Fruit fly (Drosophila melanogaster) whole organism, embryonic: ENCODE results near the gene Hand.

Experiments
- CG10209 ChIP-seq: fragments of 200-800 bp; sonication (Bioruptor generic); optimal IDR thresholded peaks from 3 replicates; lab custom pipeline; 2017; ENCODE audit warnings: missing biosample characterization, mild to moderate bottlenecking, missing genetic modification characterization, missing genetic modification reagents
- CG10267 ChIP-seq: fragments of 200-800 bp; sonication (Bioruptor generic); optimal IDR thresholded peaks from 2 replicates; lab custom pipeline; 2018; ENCODE audit warnings: missing biosample characterization, mild to moderate bottlenecking, missing genetic modification characterization, moderate library complexity
- CG10462 ChIP-seq: fragments of 200-800 bp; sonication (Bioruptor generic); optimal IDR thresholded peaks from 2 replicates; lab custom pipeline; 2016; ENCODE audit warnings: missing biosample characterization, missing genetic modification characterization
- CG10565 ChIP-seq: fragments of 200-800 bp; sonication (Bioruptor generic); optimal IDR thresholded peaks from 3 replicates; lab custom pipeline; 2016; ENCODE audit warnings: missing biosample characterization, mild to moderate bottlenecking, missing genetic modification characterization
- CG10959 ChIP-seq: fragments of 200-800 bp; sonication (Bioruptor generic); IDR thresholded peaks from 2 replicates; pipeline ENCODE4 v1.3.6; 2022; ENCODE audit warnings: missing biosample characterization, missing genetic modification characterization
- CG1233 ChIP-seq: fragments of 200-800 bp; sonication (Bioruptor generic); optimal IDR thresholded peaks from 4 replicates; lab custom pipeline; 2018; ENCODE audit warnings: missing biosample characterization, mild to moderate bottlenecking, missing genetic modification characterization
- CG13424 ChIP-seq: fragments of 200-800 bp; sonication (Bioruptor generic); optimal IDR thresholded peaks from 2 replicates; lab custom pipeline; 2019; ENCODE audit warnings: missing biosample characterization, mild to moderate bottlenecking, missing genetic modification characterization, moderate library complexity
- CG15601 ChIP-seq: fragments of 200-800 bp; sonication (Bioruptor generic); optimal IDR thresholded peaks from 3 replicates; lab custom pipeline; 2019; ENCODE audit warnings: missing biosample characterization, mild to moderate bottlenecking, missing genetic modification characterization, moderate library complexity
- CG17829 ChIP-seq: fragments of 200-800 bp; optimal IDR thresholded peaks from 2 replicates; lab custom pipeline; 2019; ENCODE audit warnings: missing biosample characterization, mild to moderate bottlenecking, missing genetic modification characterization, moderate library complexity
- CG18619 ChIP-seq: fragments of 200-800 bp; sonication (Bioruptor generic); optimal IDR thresholded peaks from 3 replicates; lab custom pipeline; 2017; ENCODE audit warnings: missing biosample characterization, mild to moderate bottlenecking, missing genetic modification characterization
- CG2120 ChIP-seq: fragments of 200-800 bp; sonication (Bioruptor generic); optimal IDR thresholded peaks from 3 replicates; lab custom pipeline; 2016; ENCODE audit warnings: missing biosample characterization, missing genetic modification characterization
- CG30403 ChIP-seq: fragments of 200-800 bp; sonication (Bioruptor generic); optimal IDR thresholded peaks from 3 replicates; lab custom pipeline; 2016; ENCODE audit warnings: missing biosample characterization, missing genetic modification characterization
- CG3281 ChIP-seq: fragments of 200-800 bp; sonication (Bioruptor generic); optimal IDR thresholded peaks from 3 replicates; lab custom pipeline; 2017; ENCODE audit warnings: missing biosample characterization, mild to moderate bottlenecking, missing genetic modification characterization
- CG3407 ChIP-seq: fragments of 200-800 bp; sonication (Bioruptor generic); optimal IDR thresholded peaks from 2 replicates; lab custom pipeline; 2018; ENCODE audit warnings: missing biosample characterization, mild to moderate bottlenecking, missing genetic modification characterization
- CG34376 ChIP-seq: fragments of 200-800 bp; sonication (Bioruptor generic); optimal IDR thresholded peaks from 2 replicates; lab custom pipeline; 2018; ENCODE audit warnings: missing biosample characterization, mild to moderate bottlenecking, missing genetic modification characterization
- CG4328 ChIP-seq: fragments of 200-800 bp; sonication (Bioruptor generic); optimal IDR thresholded peaks from 3 replicates; lab custom pipeline; 2017; ENCODE audit warnings: missing biosample characterization, missing genetic modification reagents, missing genetic modification characterization
- CG8359 ChIP-seq: fragments of 200-800 bp; sonication (Bioruptor generic); optimal IDR thresholded peaks from 2 replicates; lab custom pipeline; 2017; ENCODE audit warnings: missing biosample characterization, mild to moderate bottlenecking, missing genetic modification characterization, borderline replicate concordance
- CG9215 ChIP-seq: fragments of 200-800 bp; sonication (Bioruptor generic); IDR thresholded peaks from 2 replicates; pipeline ENCODE4 v1.3.6; 2022; ENCODE audit warnings: missing biosample characterization, missing genetic modification characterization
- CG9797 ChIP-seq: fragments of 200-800 bp; sonication (Bioruptor generic); optimal IDR thresholded peaks from 3 replicates; lab custom pipeline; 2018; ENCODE audit warnings: missing biosample characterization, mild to moderate bottlenecking, missing genetic modification characterization
- CoRest ChIP-seq: fragments of 200-800 bp; sonication (Bioruptor generic); optimal IDR thresholded peaks from 3 replicates; lab custom pipeline; 2018; ENCODE audit warnings: missing biosample characterization, mild to moderate bottlenecking, missing genetic modification characterization, moderate library complexity
- Doc2 ChIP-seq: fragments of 200-800 bp; sonication (Bioruptor generic); IDR thresholded peaks from 2 replicates; pipeline ENCODE4 v1.3.6; 2022; ENCODE audit warnings: missing biosample characterization, missing genetic modification characterization
- Dp ChIP-seq: fragments of 200-800 bp; sonication (Bioruptor generic); optimal IDR thresholded peaks from 2 replicates; lab custom pipeline; 2018; ENCODE audit warnings: missing biosample characterization, mild to moderate bottlenecking, missing genetic modification characterization, moderate library complexity
- Ets65A ChIP-seq: fragments of 200-800 bp; sonication (Bioruptor generic); peaks from one replicate; lab custom pipeline; 2016; ENCODE audit warnings: missing biosample characterization, missing genetic modification characterization
- Fer1 ChIP-seq: fragments of 200-800 bp; sonication (Bioruptor generic); optimal IDR thresholded peaks from 2 replicates; lab custom pipeline; 2017; ENCODE audit warnings: missing biosample characterization, mild to moderate bottlenecking, missing genetic modification characterization
- Gsc ChIP-seq: fragments of 200-800 bp; sonication (Bioruptor generic); IDR thresholded peaks from 2 replicates; pipeline ENCODE4 v1.3.6; 2022; ENCODE audit warnings: missing biosample characterization, missing genetic modification characterization
- H15 ChIP-seq: fragments of 200-800 bp; sonication (Bioruptor generic); IDR thresholded peaks from 3 replicates; pipeline ENCODE4 v1.3.6; 2022; ENCODE audit warnings: missing biosample characterization, missing genetic modification characterization
- Lhr ChIP-seq: fragments of 200-800 bp; sonication (Bioruptor generic); optimal IDR thresholded peaks from 3 replicates; lab custom pipeline; 2017; ENCODE audit warnings: mild to moderate bottlenecking, missing biosample characterization, missing genetic modification reagents, missing genetic modification characterization
- NC2α ChIP-seq: fragments of 200-800 bp; sonication (Bioruptor generic); optimal IDR thresholded peaks from 2 replicates; lab custom pipeline; 2016; ENCODE audit warnings: missing biosample characterization, missing genetic modification characterization
- NC2β ChIP-seq: fragments of 200-800 bp; sonication (Bioruptor generic); optimal IDR thresholded peaks from 2 replicates; lab custom pipeline; 2016; ENCODE audit warnings: missing biosample characterization, missing genetic modification characterization
- Nf-YB ChIP-seq: fragments of 200-800 bp; sonication (Bioruptor generic); optimal IDR thresholded peaks from 3 replicates; lab custom pipeline; 2019; ENCODE audit warnings: missing biosample characterization, mild to moderate bottlenecking, missing genetic modification characterization, moderate library complexity
- NfI ChIP-seq: fragments of 200-800 bp; sonication (Bioruptor generic); optimal IDR thresholded peaks from 3 replicates; lab custom pipeline; 2018; ENCODE audit warnings: missing biosample characterization, mild to moderate bottlenecking, missing genetic modification characterization, moderate library complexity
- Sin3A ChIP-seq: fragments of >200 bp; optimal IDR thresholded peaks from 2 replicates; lab custom pipeline; 2018
- abd-A ChIP-seq: fragments of 200-800 bp; sonication (Bioruptor generic); optimal IDR thresholded peaks from 3 replicates; lab custom pipeline; 2019; ENCODE audit warnings: missing biosample characterization, mild to moderate bottlenecking, missing genetic modification characterization, moderate library complexity
- br ChIP-seq: fragments of >200 bp; optimal IDR thresholded peaks from 2 replicates; lab custom pipeline; 2017
- chif ChIP-seq, 2 experiments: fragments of 200-800 bp; sonication (Bioruptor generic); optimal IDR thresholded peaks; 3 replicates each; lab custom pipeline; 2016; ENCODE audit warnings: missing biosample characterization in 2 of 2, missing genetic modification characterization in 2 of 2
- chn ChIP-seq: fragments of 200-800 bp; sonication (Bioruptor generic); optimal IDR thresholded peaks from 2 replicates; lab custom pipeline; 2016; ENCODE audit warnings: missing biosample characterization, missing genetic modification characterization
- ci ChIP-seq: fragments of 200-800 bp; sonication (Bioruptor generic); IDR thresholded peaks from 3 replicates; pipeline ENCODE4 v1.3.6; 2022; ENCODE audit warnings: missing biosample characterization, missing genetic modification characterization
- da ChIP-seq: fragments of 200-800 bp; sonication (Bioruptor generic); optimal IDR thresholded peaks from 2 replicates; lab custom pipeline; 2016; ENCODE audit warnings: missing biosample characterization, missing genetic modification characterization
- emc ChIP-seq: fragments of 200-800 bp; sonication (Bioruptor generic); optimal IDR thresholded peaks from 2 replicates; lab custom pipeline; 2016; ENCODE audit warnings: missing biosample characterization, missing genetic modification characterization
- en ChIP-seq: fragments of 200-800 bp; sonication (Bioruptor generic); optimal IDR thresholded peaks from 2 replicates; lab custom pipeline; 2016; ENCODE audit warnings: missing biosample characterization, missing genetic modification characterization
- exex ChIP-seq: fragments of 200-800 bp; sonication (Bioruptor generic); optimal IDR thresholded peaks from 4 replicates; lab custom pipeline; 2018; ENCODE audit warnings: missing biosample characterization, mild to moderate bottlenecking, missing genetic modification characterization, moderate library complexity
- gce ChIP-seq: fragments of 200-800 bp; sonication (Bioruptor generic); IDR thresholded peaks from 3 replicates; pipeline ENCODE4 v1.3.6; 2022; ENCODE audit warnings: missing biosample characterization, missing genetic modification characterization
- gem ChIP-seq: fragments of 200-800 bp; sonication (Bioruptor generic); optimal IDR thresholded peaks from 2 replicates; lab custom pipeline; 2019; ENCODE audit warnings: missing biosample characterization, mild to moderate bottlenecking, missing genetic modification characterization, moderate library complexity
- hb ChIP-seq: fragments of 200-800 bp; sonication (Bioruptor generic); IDR thresholded peaks from 3 replicates; pipeline ENCODE4 v1.3.6; 2022; ENCODE audit warnings: missing biosample characterization, missing genetic modification characterization; ENCODE audit not compliant: partially characterized antibody
- inv ChIP-seq: fragments of 200-800 bp; sonication (Bioruptor generic); IDR thresholded peaks from 2 replicates; pipeline ENCODE4 v1.3.6; 2022; ENCODE audit warnings: missing biosample characterization, missing genetic modification characterization; ENCODE audit not compliant: partially characterized antibody
- kni ChIP-seq: fragments of 200-800 bp; sonication (Bioruptor generic); optimal IDR thresholded peaks from 3 replicates; lab custom pipeline; 2017; ENCODE audit warnings: mild to moderate bottlenecking, missing biosample characterization, missing genetic modification reagents, missing genetic modification characterization
- lab ChIP-seq: fragments of 200-800 bp; sonication (Bioruptor generic); optimal IDR thresholded peaks from 3 replicates; lab custom pipeline; 2017; ENCODE audit warnings: missing biosample characterization, missing genetic modification characterization, mild to moderate bottlenecking, moderate library complexity, missing genetic modification reagents
- mirr ChIP-seq: fragments of 200-800 bp; sonication (Bioruptor generic); optimal IDR thresholded peaks from 3 replicates; lab custom pipeline; 2018; ENCODE audit warnings: missing biosample characterization, mild to moderate bottlenecking, missing genetic modification characterization
- nau ChIP-seq: fragments of 200-800 bp; sonication (Bioruptor generic); optimal IDR thresholded peaks from 3 replicates; lab custom pipeline; 2017; ENCODE audit warnings: missing biosample characterization, mild to moderate bottlenecking, missing genetic modification characterization, missing genetic modification reagents
- onecut ChIP-seq: fragments of 200-800 bp; sonication (Bioruptor generic); IDR thresholded peaks from 2 replicates; pipeline ENCODE4 v1.3.6; 2022; ENCODE audit warnings: missing biosample characterization, missing genetic modification characterization
- otp ChIP-seq: fragments of 200-800 bp; sonication (Bioruptor generic); IDR thresholded peaks from 3 replicates; pipeline ENCODE4, ENCODE4 v1.3.6; 2022; ENCODE audit warnings: missing biosample characterization, missing genetic modification characterization
- sens-2 ChIP-seq: fragments of 200-800 bp; sonication (Bioruptor generic); IDR thresholded peaks from 2 replicates; pipeline ENCODE4 v1.3.6; 2022; ENCODE audit warnings: missing biosample characterization, missing genetic modification characterization

Hand gene

dm6 chr2L:10292066-10292560 lies 3.1 kb downstream of the Hand start, which contains the start of gene Ufd4 (continued):
- TF ChIP-seq gce (GFP tag; lab: Robert Waterston, UW), result no peak
- no peak for TF ChIP-seq CG8359 (GFP tag; lab: Kevin White, UChicago)
- no peak for TF ChIP-seq Gsc
- TF ChIP-seq CG10565, result no peak
- no peak for TF ChIP-seq lab (GFP tag; lab: Kevin White, UChicago)
- TF ChIP-seq Dp, result peak; percentile 16
- TF ChIP-seq gem (tag; lab: Kevin White, UChicago), result no peak
- TF ChIP-seq sens-2, result no peak
- TF ChIP-seq nau (GFP tag; lab: Kevin White, UChicago), result no peak
- TF ChIP-seq CoRest (tag; lab: Kevin White, UChicago), result no peak
- no peak for TF ChIP-seq CG9797 (GFP tag; lab: Kevin White, UChicago)
- TF ChIP-seq CG18619 (GFP tag; lab: Kevin White, UChicago), result peak; percentile 19
- TF ChIP-seq Fer1 (GFP tag; lab: Kevin White, UChicago), result peak; percentile 76
- TF ChIP-seq CG2120 (GFP tag; lab: Kevin White, UChicago), result peak; percentile 79
- TF ChIP-seq NC2β (GFP tag; lab: Kevin White, UChicago), result peak; percentile 66
- peak; percentile 38 for TF ChIP-seq CG34376 (GFP tag; lab: Kevin White, UChicago)
- TF ChIP-seq CG9215 (GFP tag; lab: Robert Waterston, UW), result no peak
- peak; percentile 83 for TF ChIP-seq CG17829 (tag; lab: Kevin White, UChicago)
- no peak for TF ChIP-seq CG3281 (GFP tag; lab: Kevin White, UChicago)
- no peak for TF ChIP-seq otp (GFP tag; lab: Robert Waterston, UW)
- no peak for TF ChIP-seq Ets65A (GFP tag; lab: Kevin White, UChicago)
- no peak for TF ChIP-seq CG15601 (tag; lab: Kevin White, UChicago)
- TF ChIP-seq CG10959 (GFP tag; lab: Robert Waterston, UW), result no peak
- no peak for TF ChIP-seq Sin3A (lab: Kevin White, UChicago)
- TF ChIP-seq NfI (GFP tag; lab: Kevin White, UChicago), result no peak
- TF ChIP-seq Lhr (GFP tag; lab: Kevin White, UChicago), result no peak
- TF ChIP-seq chif (GFP tag; optimal IDR thresholded peaks at IDR 0.05; lab: Kevin White, UChicago), result peak; percentile 16 to 49
- no peak for TF ChIP-seq abd-A (tag; lab: Kevin White, UChicago)
- no peak for TF ChIP-seq Doc2
- TF ChIP-seq CG1233 (GFP tag; lab: Kevin White, UChicago), result peak; percentile 46
- no peak for TF ChIP-seq br (lab: Kevin White, UChicago)
- TF ChIP-seq exex (tag; lab: Kevin White, UChicago), result peak; percentile 53
- TF ChIP-seq CG4328, result no peak
- no peak for TF ChIP-seq da (GFP tag; lab: Kevin White, UChicago)
- peak; percentile 72 for TF ChIP-seq chn
- TF ChIP-seq emc (GFP tag; lab: Kevin White, UChicago), result peak; percentile 5
- peak; percentile 74 for TF ChIP-seq CG10267 (tag; lab: Kevin White, UChicago)
- no peak for TF ChIP-seq CG3407
- no peak for TF ChIP-seq NC2α (GFP tag; lab: Kevin White, UChicago)
- TF ChIP-seq Nf-YB (GFP tag; lab: Kevin White, UChicago), result peak; percentile 51
- TF ChIP-seq onecut (GFP tag; lab: Robert Waterston, UW), result peak; percentile 93
- TF ChIP-seq hb (GFP tag; lab: Robert Waterston, UW), result no peak
- no peak; the same call in 2 of the 3 replicates for TF ChIP-seq ci
- no peak for TF ChIP-seq kni (GFP tag; lab: Kevin White, UChicago)
- no peak for TF ChIP-seq inv
- no peak for TF ChIP-seq CG10209 (GFP tag; lab: Kevin White, UChicago)
- no peak for TF ChIP-seq CG10462 (GFP tag; lab: Kevin White, UChicago)
- TF ChIP-seq en (GFP tag; lab: Kevin White, UChicago), result no peak
- TF ChIP-seq H15, result no peak
- no peak for TF ChIP-seq mirr (GFP tag; lab: Kevin White, UChicago)
- TF ChIP-seq CG13424 (tag; lab: Kevin White, UChicago), result peak; percentile 73
- TF ChIP-seq CG30403, result peak; percentile 67
